Fruit fly (Drosophila melanogaster) whole organism, wandering third instar larva: Measurements from ENCODE around the gene t-cup.

Experiments
- Dif ChIP-seq: fragments of 200-275, 200-300 bp; sonication (Bioruptor generic); optimal IDR thresholded peaks from 2 replicates; lab custom pipeline; 2018; ENCODE audit warnings: missing biosample characterization, missing genetic modification characterization; ENCODE audit not compliant: partially characterized antibody
- GATAd ChIP-seq: sonication (Bioruptor generic); optimal IDR thresholded peaks from 2 replicates; lab custom pipeline; 2016; ENCODE audit warnings: missing biosample characterization, missing genetic modification characterization
- Hr78 ChIP-seq: fragments of >200 bp; optimal IDR thresholded peaks from 2 replicates; lab custom pipeline; 2017; ENCODE audit warnings: missing biosample characterization, missing genetic modification characterization
- dsf ChIP-seq: sonication (Bioruptor generic); optimal IDR thresholded peaks from 2 replicates; lab custom pipeline; 2016; ENCODE audit warnings: missing biosample characterization, missing genetic modification characterization, borderline replicate concordance
- usp ChIP-seq: fragments of >200 bp; optimal IDR thresholded peaks from 2 replicates; lab custom pipeline; 2017; ENCODE audit warnings: missing biosample characterization, missing genetic modification characterization

- no peak for TF ChIP-seq dsf
- TF ChIP-seq usp (GFP tag; lab: Kevin White, UChicago), result no peak
- no peak for TF ChIP-seq Dif (GFP tag; lab: Kevin White, UChicago)
- no peak for TF ChIP-seq GATAd (GFP tag; lab: Kevin White, UChicago)
- TF ChIP-seq Hr78 (GFP tag; lab: Kevin White, UChicago), result no peak
Measured at dm6 chr2L:12459841-12460240, 37.3 kb downstream of the t-cup start.
